Fruit fly (Drosophila melanogaster): Measurements from ENCODE around the gene Dnah3.
A peak's percentile ranks its signal among the peaks of the same experiment; 100 is the strongest.

Gene Dnah3

dm6 chr3L:4860969-4861368 lies at the start of gene Dnah3:
Gene Dnah3, plus strand, starts transcription at chr3L:4861269.
- no peak for TF ChIP-seq Gug (GFP tag; IDR thresholded peaks at IDR 0.05)
- TF ChIP-seq fd85E (GFP tag; optimal IDR thresholded peaks at IDR 0.05) = no peak
- TF ChIP-seq svp (GFP tag) = no peak
- TF ChIP-seq CG11902 (GFP tag; optimal IDR thresholded peaks at IDR 0.05) = no peak
- TF ChIP-seq CG9139 (GFP tag; optimal IDR thresholded peaks at IDR 0.05) = no peak
- no peak for TF ChIP-seq Lpt (GFP tag; optimal IDR thresholded peaks at IDR 0.05)
- TF ChIP-seq Eip78C (GFP tag) = no peak
- TF ChIP-seq CG3032 (tag; optimal IDR thresholded peaks at IDR 0.05) = no peak
- TF ChIP-seq vri (GFP tag; optimal IDR thresholded peaks at IDR 0.05) = no peak
- TF ChIP-seq CG8632 (GFP tag; optimal IDR thresholded peaks at IDR 0.05) = no peak
- no peak for TF ChIP-seq CG10669 (GFP tag; optimal IDR thresholded peaks at IDR 0.05)

dm6 chr3L:4814184-4814583 lies 46.9 kb upstream of the Dnah3 start:
- TF ChIP-seq salr (GFP tag; optimal IDR thresholded peaks at IDR 0.05) = no peak
- no peak for TF ChIP-seq CG11294 (GFP tag; IDR thresholded peaks at IDR 0.05)
- TF ChIP-seq CG6854 (GFP tag; optimal IDR thresholded peaks at IDR 0.05) = no peak
- TF ChIP-seq Eip75B (GFP tag; optimal IDR thresholded peaks at IDR 0.05) = no peak
- no peak for TF ChIP-seq fd59A (GFP tag; optimal IDR thresholded peaks at IDR 0.05)
- no peak for TF ChIP-seq CG8119 (GFP tag; IDR thresholded peaks at IDR 0.05)
- no peak for TF ChIP-seq Hr39 (GFP tag; optimal IDR thresholded peaks at IDR 0.05)
- no peak for TF ChIP-seq net (GFP tag; optimal IDR thresholded peaks at IDR 0.05)
- no peak for TF ChIP-seq dsx (GFP tag; optimal IDR thresholded peaks at IDR 0.05; ENCODE audit: poor library complexity, severe bottlenecking)
- no peak for TF ChIP-seq acj6 (GFP tag; optimal IDR thresholded peaks at IDR 0.05)
- TF ChIP-seq CG8632 (GFP tag; optimal IDR thresholded peaks at IDR 0.05) = no peak
- no peak for TF ChIP-seq svp (GFP tag)
- TF ChIP-seq cyc (GFP tag; optimal IDR thresholded peaks at IDR 0.05) = no peak
- no peak for TF ChIP-seq Smox (GFP tag; optimal IDR thresholded peaks at IDR 0.05)
- no peak for TF ChIP-seq eg (GFP tag; IDR thresholded peaks at IDR 0.05)

- TF ChIP-seq Met (GFP tag; optimal IDR thresholded peaks at IDR 0.05) (peak; percentile 94), topi (GFP tag; optimal IDR thresholded peaks at IDR 0.05) (peak; percentile 94), Ets21C (GFP tag; optimal IDR thresholded peaks at IDR 0.05) (peak; percentile 86), CG34406 (GFP tag; optimal IDR thresholded peaks at IDR 0.05) (peak; percentile 95), CG6854 (GFP tag; optimal IDR thresholded peaks at IDR 0.05) (peak; percentile 81), CG8319 (GFP tag; optimal IDR thresholded peaks at IDR 0.05) (peak; percentile 89), Blimp-1 (GFP tag; optimal IDR thresholded peaks at IDR 0.05) (peak; percentile 73), dsx (GFP tag; optimal IDR thresholded peaks at IDR 0.05; ENCODE audit: poor library complexity, severe bottlenecking) (no peak), CG11294 (GFP tag; IDR thresholded peaks at IDR 0.05) (peak; percentile 96), Lpt (GFP tag; optimal IDR thresholded peaks at IDR 0.05) (peak; percentile 93), Eip93F (GFP tag; optimal IDR thresholded peaks at IDR 0.05) (peak; percentile 73), spab (GFP tag; optimal IDR thresholded peaks at IDR 0.05) (peak; percentile 89), OdsH (GFP tag; optimal IDR thresholded peaks at IDR 0.05) (peak; percentile 96), pdm3 (GFP tag; optimal IDR thresholded peaks at IDR 0.05) (peak; percentile 96), Eip78C (GFP tag) (peak; percentile 99), acj6 (GFP tag; optimal IDR thresholded peaks at IDR 0.05) (peak; percentile 95), salr (GFP tag; optimal IDR thresholded peaks at IDR 0.05) (peak; percentile 80 to 94), dac (GFP tag; optimal IDR thresholded peaks at IDR 0.05) (no peak), fd85E (GFP tag; optimal IDR thresholded peaks at IDR 0.05) (peak; percentile 80), CG6808 (GFP tag; optimal IDR thresholded peaks at IDR 0.05) (peak; percentile 88), Eip75B (GFP tag; optimal IDR thresholded peaks at IDR 0.05) (peak; percentile 92), fd59A (GFP tag; optimal IDR thresholded peaks at IDR 0.05) (peak; percentile 87), CG31627 (GFP tag; optimal IDR thresholded peaks at IDR 0.05) (peak; percentile 93), CG10631 (GFP tag; optimal IDR thresholded peaks at IDR 0.05) (peak; percentile 94), cyc (GFP tag; optimal IDR thresholded peaks at IDR 0.05) (no peak), CG32006 (GFP tag; optimal IDR thresholded peaks at IDR 0.05) (peak; percentile 97), net (GFP tag; optimal IDR thresholded peaks at IDR 0.05) (peak; percentile 96), achi (GFP tag; optimal IDR thresholded peaks at IDR 0.05) (peak; percentile 95), svp (GFP tag) (peak; percentile 98), CG15336 (GFP tag; IDR thresholded peaks at IDR 0.05) (peak; percentile 98), CG16779 (tag; optimal IDR thresholded peaks at IDR 0.05) (peak; percentile 90), Hr38 (GFP tag; optimal IDR thresholded peaks at IDR 0.05) (no peak), Sox15 (GFP tag; optimal IDR thresholded peaks at IDR 0.05) (peak; percentile 89), CG8632 (GFP tag; optimal IDR thresholded peaks at IDR 0.05) (peak; percentile 94), CG3032 (tag; optimal IDR thresholded peaks at IDR 0.05) (peak; percentile 90), lz (GFP tag; optimal IDR thresholded peaks at IDR 0.05) (peak; percentile 92), eg (GFP tag; IDR thresholded peaks at IDR 0.05) (peak; percentile 98)
These were observed 36.5 kb upstream of the Dnah3 start for dm6 chr3L:4824356-4825138.

All from whole organism, prepupa.